Worm (Caenorhabditis elegans): Measurements from ENCODE around the gene tpst-1.
A peak's percentile ranks its signal among the peaks of the same experiment; 100 is the strongest.

DNA sequence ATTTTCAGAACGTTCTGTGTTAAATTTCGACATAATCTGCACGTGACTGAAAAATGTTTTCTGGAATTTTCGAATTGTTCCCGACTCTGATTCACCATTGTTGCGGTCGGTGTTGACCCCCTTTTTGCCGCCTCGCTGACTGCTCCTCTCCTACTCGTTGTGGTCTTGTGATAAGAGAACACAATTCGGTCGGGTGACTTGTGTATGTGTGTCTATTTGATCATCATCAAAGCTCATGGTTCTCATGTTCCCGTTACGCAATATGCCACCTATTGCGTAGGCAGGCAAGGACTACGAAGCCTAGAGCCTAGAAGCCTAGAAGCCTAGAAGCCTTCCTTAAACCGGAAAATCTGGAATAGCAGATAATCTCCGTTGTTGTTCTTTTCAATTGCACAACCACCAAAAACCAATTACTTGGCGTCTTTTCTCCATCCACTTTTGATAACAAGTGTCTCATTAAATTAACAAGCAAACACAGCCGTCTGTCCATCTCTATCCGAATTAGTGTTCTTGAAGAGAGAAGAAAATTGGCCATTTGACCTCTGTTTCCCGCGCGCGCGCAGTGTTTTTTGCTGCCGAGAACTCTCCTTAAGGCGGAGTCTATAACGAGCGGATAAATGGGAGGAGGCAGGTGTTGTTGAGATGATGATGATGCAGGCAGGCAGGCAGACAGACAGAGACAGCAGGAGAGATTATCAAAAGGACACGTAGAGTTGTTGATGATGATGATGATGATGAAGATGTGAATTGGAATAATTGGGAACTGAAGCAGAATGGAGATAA, 47.2 kb downstream of the tpst-1 start:
- TF ChIP-seq lin-13 (GFP tag; optimal IDR thresholded peaks at IDR 0.05) (no peak), snpc-4 (tag; optimal IDR thresholded peaks at IDR 0.05) (no peak), nhr-10 (tag; optimal IDR thresholded peaks at IDR 0.05) (no peak), egl-27 (tag; optimal IDR thresholded peaks at IDR 0.05) (no peak), nhr-11 (tag; optimal IDR thresholded peaks at IDR 0.05) (no peak), aly-2 (tag; optimal IDR thresholded peaks at IDR 0.05) (no peak), blmp-1 (tag; optimal IDR thresholded peaks at IDR 0.05; ENCODE audit: insufficient read depth) (no peak), ZK546.5 (tag; optimal IDR thresholded peaks at IDR 0.05) (no peak), nhr-129 (tag; optimal IDR thresholded peaks at IDR 0.05) (peak; percentile 79), nhr-12 (tag; optimal IDR thresholded peaks at IDR 0.05) (no peak), nhr-77 (tag; optimal IDR thresholded peaks at IDR 0.05) (no peak)

Data from whole organism, L2 larva.